Fruit fly (Drosophila melanogaster): ENCODE data around the gene CG34163.

Gene CG34163

dm6 chr2L:12001132-12001531 lies 13.1 kb downstream of the CG34163 start:
- peak; percentile 55 for TF ChIP-seq svp (GFP tag)
- no peak for TF ChIP-seq Hr39 (GFP tag; optimal IDR thresholded peaks at IDR 0.05)

dm6 chr2L:12002051-12002450 lies 14.0 kb downstream of the CG34163 start, which contains the start of gene Hacd1:
Gene Hacd1 (minus strand): TSS chr2L:12002266.
- TF ChIP-seq fkh (GFP tag; optimal IDR thresholded peaks at IDR 0.05): no peak
- TF ChIP-seq Ets96B (tag; optimal IDR thresholded peaks at IDR 0.05): no peak
- no peak for TF ChIP-seq cyc (GFP tag; optimal IDR thresholded peaks at IDR 0.05)
- TF ChIP-seq OdsH (GFP tag; optimal IDR thresholded peaks at IDR 0.05): no peak
- TF ChIP-seq Eip78C (GFP tag): no peak
- no peak for TF ChIP-seq vri (GFP tag; optimal IDR thresholded peaks at IDR 0.05)
- peak; percentile 92 for TF ChIP-seq svp (GFP tag)

dm6 chr2L:12002922-12003791 lies 15.1 kb downstream of the CG34163 start:
- no peak for TF ChIP-seq CG9139 (GFP tag; optimal IDR thresholded peaks at IDR 0.05)
- peak; percentile 43 for TF ChIP-seq Hr39 (GFP tag; optimal IDR thresholded peaks at IDR 0.05)
- peak; percentile 14 for TF ChIP-seq CG4318 (GFP tag; optimal IDR thresholded peaks at IDR 0.05)
- no peak for TF ChIP-seq fkh (GFP tag; optimal IDR thresholded peaks at IDR 0.05)
- peak; percentile 47 for TF ChIP-seq pdm3 (GFP tag; optimal IDR thresholded peaks at IDR 0.05)
- peak; percentile 63 for TF ChIP-seq CG3919 (GFP tag; optimal IDR thresholded peaks at IDR 0.05)
- peak; percentile 43 for TF ChIP-seq dsx (GFP tag; optimal IDR thresholded peaks at IDR 0.05; ENCODE audit: poor library complexity, severe bottlenecking)
- TF ChIP-seq CG34406 (GFP tag; optimal IDR thresholded peaks at IDR 0.05): peak; percentile 13
- peak; percentile 32 for TF ChIP-seq CG16779 (tag; optimal IDR thresholded peaks at IDR 0.05)
- TF ChIP-seq Sox14 (GFP tag; optimal IDR thresholded peaks at IDR 0.05): peak; percentile 42
- TF ChIP-seq CG15336 (GFP tag; IDR thresholded peaks at IDR 0.05): no peak
- peak; percentile 27 for TF ChIP-seq Met (GFP tag; optimal IDR thresholded peaks at IDR 0.05)
- TF ChIP-seq salr (GFP tag; optimal IDR thresholded peaks at IDR 0.05): peak in 1 of 2 experiments; percentile 28
- TF ChIP-seq CG8632 (GFP tag; optimal IDR thresholded peaks at IDR 0.05): peak; percentile 28
- TF ChIP-seq Smox (GFP tag; optimal IDR thresholded peaks at IDR 0.05): peak; percentile 12
- TF ChIP-seq Lpt (GFP tag; optimal IDR thresholded peaks at IDR 0.05): no peak
- no peak for TF ChIP-seq CG6808 (GFP tag; optimal IDR thresholded peaks at IDR 0.05)
- TF ChIP-seq CG6854 (GFP tag; optimal IDR thresholded peaks at IDR 0.05): peak; percentile 99
- TF ChIP-seq topi (GFP tag; optimal IDR thresholded peaks at IDR 0.05): peak; percentile 7
- peak; percentile 35 for TF ChIP-seq achi (GFP tag; optimal IDR thresholded peaks at IDR 0.05)
- peak; percentile 61 for TF ChIP-seq CG32006 (GFP tag; optimal IDR thresholded peaks at IDR 0.05)
- TF ChIP-seq fd85E (GFP tag; optimal IDR thresholded peaks at IDR 0.05): no peak
- TF ChIP-seq acj6 (GFP tag; optimal IDR thresholded peaks at IDR 0.05): peak; percentile 56
- no peak for TF ChIP-seq Sox15 (GFP tag; optimal IDR thresholded peaks at IDR 0.05)
- no peak for TF ChIP-seq CG8119 (GFP tag; IDR thresholded peaks at IDR 0.05)
- TF ChIP-seq Eip78C (GFP tag): peak; percentile 80
- peak; percentile 88 for TF ChIP-seq svp (GFP tag)
- peak; percentile 42 for TF ChIP-seq OdsH (GFP tag; optimal IDR thresholded peaks at IDR 0.05)
- TF ChIP-seq CG7368 (GFP tag; optimal IDR thresholded peaks at IDR 0.05): peak; percentile 30
- peak; percentile 68 for TF ChIP-seq net (GFP tag; optimal IDR thresholded peaks at IDR 0.05)
- no peak for TF ChIP-seq dac (GFP tag; optimal IDR thresholded peaks at IDR 0.05)
- peak; percentile 35 for TF ChIP-seq Blimp-1 (GFP tag; optimal IDR thresholded peaks at IDR 0.05)
- peak; percentile 17 for TF ChIP-seq CG31627 (GFP tag; optimal IDR thresholded peaks at IDR 0.05)
- peak; percentile 18 to 68 for TF ChIP-seq ss (GFP tag; optimal IDR thresholded peaks at IDR 0.05)
- peak; percentile 7 for TF ChIP-seq Sox102F (GFP tag; optimal IDR thresholded peaks at IDR 0.05)
- peak; percentile 16 for TF ChIP-seq CG11762 (GFP tag; optimal IDR thresholded peaks at IDR 0.05; ENCODE audit: insufficient read depth)
- TF ChIP-seq CG10669 (GFP tag; optimal IDR thresholded peaks at IDR 0.05): no peak
- TF ChIP-seq CG1621 (tag; optimal IDR thresholded peaks at IDR 0.05): peak; percentile 61
- TF ChIP-seq CG6276 (GFP tag; optimal IDR thresholded peaks at IDR 0.05): peak; percentile 19
- peak; percentile 48 for TF ChIP-seq esn (GFP tag; optimal IDR thresholded peaks at IDR 0.05)
- peak; percentile 61 for TF ChIP-seq Hr4 (GFP tag; optimal IDR thresholded peaks at IDR 0.05)
- peak; percentile 16 for TF ChIP-seq CG3032 (tag; optimal IDR thresholded peaks at IDR 0.05)

Measured in whole organism, prepupa.